Fruit fly (Drosophila melanogaster) whole organism, embryonic: Measurements from ENCODE around the gene CG1840.

Source experiments
- Atf6 ChIP-seq: fragments of 200-800 bp; sonication (Bioruptor generic); IDR thresholded peaks from 2 replicates; pipeline ENCODE4 v1.3.6; 2022; ENCODE audit warnings: missing biosample characterization, missing genetic modification characterization
- CG11085 ChIP-seq: fragments of 200-800 bp; sonication (Bioruptor generic); IDR thresholded peaks from 2 replicates; pipeline ENCODE4 v1.3.6; 2022; ENCODE audit warnings: missing biosample characterization, missing genetic modification characterization
- CG12391 ChIP-seq: fragments of 200-800 bp; sonication (Bioruptor generic); optimal IDR thresholded peaks from 3 replicates; lab custom pipeline; 2018; ENCODE audit warnings: missing biosample characterization, mild to moderate bottlenecking, missing genetic modification characterization, moderate library complexity
- CG31441 ChIP-seq: fragments of 200-800 bp; sonication (Bioruptor generic); IDR thresholded peaks from 2 replicates; pipeline ENCODE4 v1.3.6; 2022; ENCODE audit warnings: missing biosample characterization, missing genetic modification characterization
- CG4854 ChIP-seq: fragments of 200-800 bp; sonication (Bioruptor generic); optimal IDR thresholded peaks from 2 replicates; lab custom pipeline; 2016; ENCODE audit warnings: missing biosample characterization, missing genetic modification characterization, inconsistent platforms
- CG9727 ChIP-seq: fragments of 200-800 bp; sonication (Bioruptor generic); optimal IDR thresholded peaks from 3 replicates; lab custom pipeline; 2017; ENCODE audit warnings: missing biosample characterization, mild to moderate bottlenecking, missing genetic modification characterization
- Fer3 ChIP-seq: fragments of 200-800 bp; sonication (Bioruptor generic); optimal IDR thresholded peaks from 2 replicates; lab custom pipeline; 2018; ENCODE audit warnings: missing biosample characterization, mild to moderate bottlenecking, missing genetic modification characterization, moderate library complexity
- NFAT ChIP-seq: fragments of 200-800 bp; sonication (Bioruptor generic); IDR thresholded peaks from 2 replicates; pipeline ENCODE4 v1.3.6; 2022; ENCODE audit warnings: missing biosample characterization, missing genetic modification characterization
- Sox102F ChIP-seq: fragments of 200-800 bp; sonication (Bioruptor generic); optimal IDR thresholded peaks from 2 replicates; lab custom pipeline; 2018; ENCODE audit warnings: missing biosample characterization, mild to moderate bottlenecking, missing genetic modification characterization, moderate library complexity
- Taf1 ChIP-seq: fragments of 200-800 bp; sonication (Bioruptor generic); IDR thresholded peaks from 2 replicates; pipeline ENCODE4 v1.3.6; 2022; ENCODE audit warnings: missing biosample characterization, missing genetic modification characterization
- Trl ChIP-seq, 3 experiments: fragments of >200 bp in 2 of 3; fragments of 200-800 bp in 1 of 3; sonication (Bioruptor generic) in 1 of 3; optimal IDR thresholded peaks; 2 replicates in 1 of 3; 3 replicates in 2 of 3; lab custom pipeline; 2016 to 2017; ENCODE audit warnings: missing biosample characterization in 1 of 3, missing genetic modification characterization in 1 of 3
- ato ChIP-seq: fragments of 200-800 bp; sonication (Bioruptor generic); IDR thresholded peaks from 2 replicates; pipeline ENCODE4 v1.3.6; 2022; ENCODE audit warnings: missing biosample characterization, missing genetic modification characterization; ENCODE audit not compliant: partially characterized antibody
- bigmax ChIP-seq: fragments of 200-800 bp; sonication (Bioruptor generic); optimal IDR thresholded peaks from 2 replicates; lab custom pipeline; 2018; ENCODE audit warnings: missing biosample characterization, mild to moderate bottlenecking, missing genetic modification characterization
- chif ChIP-seq, 2 experiments: fragments of 200-800 bp; sonication (Bioruptor generic); optimal IDR thresholded peaks; 3 replicates each; lab custom pipeline; 2016; ENCODE audit warnings: missing biosample characterization in 2 of 2, missing genetic modification characterization in 2 of 2
- chinmo ChIP-seq: fragments of 200-800 bp; sonication (Bioruptor generic); IDR thresholded peaks from 4 replicates; pipeline ENCODE4 v1.3.6; 2022; ENCODE audit warnings: missing biosample characterization, missing genetic modification characterization; ENCODE audit not compliant: partially characterized antibody
- crp ChIP-seq, 2 experiments: fragments of 200-800 bp; sonication (Bioruptor generic); optimal IDR thresholded peaks; 2 replicates in 1 of 2; 3 replicates in 1 of 2; lab custom pipeline; 2017; ENCODE audit warnings: missing biosample characterization in 2 of 2, missing genetic modification characterization in 2 of 2, mild to moderate bottlenecking in 1 of 2, moderate library complexity in 1 of 2
- ewg ChIP-seq: fragments of 200-800 bp; sonication (Bioruptor generic); optimal IDR thresholded peaks from 3 replicates; lab custom pipeline; 2017; ENCODE audit warnings: mild to moderate bottlenecking, missing biosample characterization, missing genetic modification reagents, missing genetic modification characterization
- her ChIP-seq: fragments of 200-800 bp; sonication (Bioruptor generic); optimal IDR thresholded peaks from 2 replicates; lab custom pipeline; 2016; ENCODE audit warnings: missing biosample characterization, missing genetic modification characterization
- lbe ChIP-seq: fragments of 200-800 bp; sonication (Bioruptor generic); optimal IDR thresholded peaks from 2 replicates; lab custom pipeline; 2016; ENCODE audit warnings: missing biosample characterization, mild to moderate bottlenecking, missing genetic modification characterization
- onecut ChIP-seq: fragments of 200-800 bp; sonication (Bioruptor generic); IDR thresholded peaks from 2 replicates; pipeline ENCODE4 v1.3.6; 2022; ENCODE audit warnings: missing biosample characterization, missing genetic modification characterization
- phol ChIP-seq: fragments of 200-800 bp; sonication (Bioruptor generic); optimal IDR thresholded peaks from 3 replicates; lab custom pipeline; 2018; ENCODE audit warnings: missing biosample characterization, mild to moderate bottlenecking, missing genetic modification characterization, moderate library complexity
- row ChIP-seq: fragments of 200-800 bp; sonication (Bioruptor generic); IDR thresholded peaks from 3 replicates; pipeline ENCODE4 v1.3.6; 2022; ENCODE audit warnings: missing biosample characterization, missing genetic modification characterization
- schlank ChIP-seq: fragments of 200-800 bp; sonication (Bioruptor generic); optimal IDR thresholded peaks from 2 replicates; lab custom pipeline; 2018; ENCODE audit warnings: missing biosample characterization, mild to moderate bottlenecking, missing genetic modification characterization

Gene CG1840

dm6 chrX:11925213-11925612, 37.1 kb downstream of the CG1840 start (continued):
- peak; percentile 59 for TF ChIP-seq Fer3 (tag; lab: Kevin White, UChicago)
- TF ChIP-seq chif (GFP tag; optimal IDR thresholded peaks at IDR 0.05; lab: Kevin White, UChicago): peak in 1 of 2 experiments; percentile 7
- TF ChIP-seq CG31441: 0 out of 2 replicates have a peak, but pooled peaks have one; percentile 40
- TF ChIP-seq phol (tag; lab: Kevin White, UChicago): peak; percentile 32
- peak; percentile 59 for TF ChIP-seq Sox102F (GFP tag; lab: Kevin White, UChicago)
- TF ChIP-seq CG11085: peak; percentile 46; the same call in 1 of the 2 replicates
- peak; percentile 64 for TF ChIP-seq Taf1 (GFP tag; lab: Robert Waterston, UW)
- TF ChIP-seq row (GFP tag; lab: Robert Waterston, UW): peak; percentile 72
- peak; percentile 73 for TF ChIP-seq Atf6 (GFP tag; lab: Robert Waterston, UW)
- peak; percentile 3 for TF ChIP-seq CG9727 (GFP tag; lab: Kevin White, UChicago)
- TF ChIP-seq schlank (tag; lab: Kevin White, UChicago): peak; percentile 11
- peak; percentile 47 for TF ChIP-seq lbe (GFP tag; lab: Kevin White, UChicago)
- TF ChIP-seq CG4854 (GFP tag; lab: Kevin White, UChicago): no peak
- peak; percentile 86 for TF ChIP-seq NFAT (GFP tag; lab: Robert Waterston, UW)
- no peak for TF ChIP-seq bigmax (GFP tag; lab: Kevin White, UChicago)

dm6 chrX:11930726-11931125, 42.6 kb downstream of the CG1840 start, which contains the start of gene Pdzd8:
Pdzd8 (minus strand) TSS chrX:11930850.
- TF ChIP-seq CG12391 (tag; lab: Kevin White, UChicago) (no peak), ewg (GFP tag; lab: Kevin White, UChicago) (peak; percentile 89), her (GFP tag; lab: Kevin White, UChicago) (no peak), onecut (peak; percentile 93), ato (no peak), chinmo (GFP tag; lab: Robert Waterston, UW) (0 out of 4 replicates have a peak, but pooled peaks have one; percentile 15), crp (GFP tag; optimal IDR thresholded peaks at IDR 0.05; lab: Kevin White, UChicago) (peak in 1 of 2 experiments; percentile 62), Trl (optimal IDR thresholded peaks at IDR 0.05; lab: Kevin White, UChicago) (no peak), Trl (GFP tag; optimal IDR thresholded peaks at IDR 0.05; lab: Kevin White, UChicago) (no peak)
